Fruit fly (Drosophila melanogaster) whole organism, adult: Measurements from ENCODE around the gene eIF4E4.

Experiments used
- CG14711 ChIP-seq: fragments of 200-800 bp; sonication (Bioruptor generic); optimal IDR thresholded peaks from 2 replicates; lab custom pipeline; 2018; ENCODE audit warnings: missing biosample characterization, mild to moderate bottlenecking, missing genetic modification characterization, moderate library complexity
- CG33017 ChIP-seq: fragments of 200-800 bp; sonication (Bioruptor generic); optimal IDR thresholded peaks from 2 replicates; lab custom pipeline; 2018; ENCODE audit warnings: missing biosample characterization, mild to moderate bottlenecking, missing genetic modification characterization, moderate library complexity
- CG5204 ChIP-seq: fragments of 200-800 bp; sonication (Bioruptor generic); optimal IDR thresholded peaks from 2 replicates; lab custom pipeline; 2016; ENCODE audit warnings: missing biosample characterization, missing genetic modification characterization
- CG7101 ChIP-seq: fragments of 200-800 bp; sonication (Bioruptor generic); optimal IDR thresholded peaks from 2 replicates; lab custom pipeline; 2018; ENCODE audit warnings: missing biosample characterization, mild to moderate bottlenecking, missing genetic modification characterization, moderate library complexity
- kay ChIP-seq: fragments of 200-800 bp; sonication (Bioruptor generic); peaks from one replicate; lab custom pipeline; 2016; ENCODE audit warnings: missing biosample characterization, missing genetic modification characterization, borderline replicate concordance
- ovo ChIP-seq: fragments of 200-800 bp; sonication (Bioruptor generic); optimal IDR thresholded peaks from 2 replicates; lab custom pipeline; 2016; ENCODE audit warnings: missing biosample characterization, missing genetic modification characterization

- TF ChIP-seq CG7101 (no peak), CG14711 (tag; lab: Kevin White, UChicago) (no peak), CG33017 (tag; lab: Kevin White, UChicago) (no peak), kay (GFP tag; lab: Kevin White, UChicago) (no peak), ovo (no peak), CG5204 (GFP tag; lab: Kevin White, UChicago) (no peak)
Observed at dm6 chr3L:6665541-6665940, at the start of gene eIF4E4.
